Worm (Caenorhabditis elegans): ENCODE results near the gene F26A1.1.

The F26A1.1 gene

DNA sequence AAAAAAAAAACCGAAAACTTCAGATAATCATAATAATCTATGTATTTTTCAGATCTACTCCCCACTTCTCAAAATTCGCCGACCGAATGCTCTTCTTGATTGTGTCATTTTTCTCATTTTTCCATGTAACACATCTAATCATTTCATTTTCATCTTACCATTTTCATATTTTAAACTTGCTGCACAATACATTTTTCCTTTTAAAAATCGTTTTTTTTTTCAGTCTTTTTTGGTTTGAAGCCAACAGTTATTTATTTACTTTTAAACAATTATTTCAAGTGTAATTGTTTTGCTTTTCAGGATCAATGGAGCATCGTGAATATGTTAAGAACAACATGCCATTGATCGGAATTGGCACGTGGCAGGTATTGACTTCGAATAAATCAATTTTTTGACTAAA, 8.7 kb downstream of the F26A1.1 start, which contains the start of gene C35D10.6:
Gene C35D10.6, plus strand, starts transcription at position 301 of the 400 bp plus-strand sequence.
- TF ChIP-seq zag-1 (tag; optimal IDR thresholded peaks at IDR 0.05) (no peak), lsy-12 (tag; optimal IDR thresholded peaks at IDR 0.05) (no peak), nhr-12 (tag; optimal IDR thresholded peaks at IDR 0.05) (no peak), nhr-11 (tag; optimal IDR thresholded peaks at IDR 0.05) (no peak), nhr-25 (tag; optimal IDR thresholded peaks at IDR 0.05) (no peak)

DNA sequence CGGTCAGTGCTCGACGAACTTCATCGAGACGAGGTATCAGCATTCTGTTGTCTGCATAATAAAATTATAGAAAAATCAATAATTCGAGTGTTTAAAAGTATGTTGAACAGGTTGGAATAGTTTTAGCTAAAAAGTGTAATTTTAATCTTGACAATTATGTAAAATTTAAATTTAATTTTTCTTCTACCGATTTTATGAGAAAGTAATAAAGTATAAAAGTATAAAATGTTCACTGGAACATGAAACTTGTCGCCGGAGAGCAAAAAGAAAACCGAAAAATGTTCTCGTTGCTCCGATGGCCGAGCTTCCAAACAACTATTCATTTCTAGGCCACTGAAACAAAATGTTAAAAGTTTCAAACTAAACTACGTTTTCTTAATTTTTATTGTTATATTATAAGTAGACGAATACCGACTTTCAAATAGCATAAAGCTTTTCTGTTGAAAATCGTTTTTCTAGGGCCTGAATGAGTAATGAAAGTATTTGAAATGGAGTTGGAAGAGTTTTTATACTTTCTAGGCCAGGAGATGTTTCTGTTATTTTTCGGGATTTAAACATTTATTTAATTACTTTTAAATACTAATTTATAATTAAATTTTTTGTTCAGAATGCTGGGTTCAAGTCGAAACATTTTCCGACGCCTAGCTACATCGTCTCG, 11.6 kb downstream of the F26A1.1 start, which contains the start of the genes C35D10.10 and C35D10.5:
Gene C35D10.10, minus strand, starts transcription at position 51 of the 658 bp plus-strand sequence.
Gene C35D10.5, plus strand, starts transcription at position 608 of the 658 bp plus-strand sequence.
- peak; percentile 1 for TF ChIP-seq lin-15B (tag; optimal IDR thresholded peaks at IDR 0.05)
- TF ChIP-seq daf-12 (tag; optimal IDR thresholded peaks at IDR 0.05), result no peak

DNA sequence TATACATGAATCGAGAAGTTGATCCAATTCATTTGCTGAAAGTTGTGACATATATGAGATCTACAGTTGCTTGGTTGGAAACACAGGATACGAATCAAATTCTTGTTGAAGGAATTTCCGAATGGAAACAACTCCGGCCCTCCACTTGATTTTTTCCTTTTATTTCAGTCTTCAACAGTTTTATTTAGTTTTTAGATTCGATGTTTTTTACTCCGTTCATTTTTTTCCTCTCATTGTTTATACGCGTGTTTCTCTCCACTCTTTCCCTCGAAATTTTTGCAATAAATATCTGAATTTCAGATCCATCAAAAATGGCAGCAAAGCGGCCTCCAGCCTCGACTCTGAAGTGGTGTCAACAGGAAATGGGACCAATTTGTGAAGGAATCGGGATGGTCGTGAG, 12.8 kb downstream of the F26A1.1 start, which contains the start of gene coq-8:
Gene coq-8, plus strand, starts transcription at position 301 of the 400 bp plus-strand sequence.
- no peak for TF ChIP-seq hmg-11 (tag; optimal IDR thresholded peaks at IDR 0.05)
- no peak for TF ChIP-seq egl-5 (tag; optimal IDR thresholded peaks at IDR 0.05)
- no peak for TF ChIP-seq unc-62 (GFP tag; optimal IDR thresholded peaks at IDR 0.05)
- TF ChIP-seq nhr-43 (tag; optimal IDR thresholded peaks at IDR 0.05; ENCODE audit: poor library complexity, severe bottlenecking), result no peak
- no peak for TF ChIP-seq fkh-10 (GFP tag; optimal IDR thresholded peaks at IDR 0.05)
- no peak for TF ChIP-seq jun-1 (tag; optimal IDR thresholded peaks at IDR 0.05)
- TF ChIP-seq ceh-82 (tag; optimal IDR thresholded peaks at IDR 0.05), result no peak
- TF ChIP-seq nhr-77 (tag; optimal IDR thresholded peaks at IDR 0.05), result no peak
- no peak for TF ChIP-seq nhr-76 (tag; optimal IDR thresholded peaks at IDR 0.05)
- TF ChIP-seq fos-1 (tag; optimal IDR thresholded peaks at IDR 0.05), result no peak
- TF ChIP-seq nhr-11 (tag; optimal IDR thresholded peaks at IDR 0.05), result no peak
- TF ChIP-seq elt-1 (tag; optimal IDR thresholded peaks at IDR 0.05), result no peak
- no peak for TF ChIP-seq elt-2 (tag; optimal IDR thresholded peaks at IDR 0.05)
- no peak for TF ChIP-seq unc-39 (tag; optimal IDR thresholded peaks at IDR 0.05)
- TF ChIP-seq nhr-23 (tag; optimal IDR thresholded peaks at IDR 0.05), result no peak
- TF ChIP-seq nhr-28 (tag; optimal IDR thresholded peaks at IDR 0.05), result no peak
- TF ChIP-seq aly-2 (tag; optimal IDR thresholded peaks at IDR 0.05), result no peak
- TF ChIP-seq ZK546.5 (tag; optimal IDR thresholded peaks at IDR 0.05), result no peak

DNA sequence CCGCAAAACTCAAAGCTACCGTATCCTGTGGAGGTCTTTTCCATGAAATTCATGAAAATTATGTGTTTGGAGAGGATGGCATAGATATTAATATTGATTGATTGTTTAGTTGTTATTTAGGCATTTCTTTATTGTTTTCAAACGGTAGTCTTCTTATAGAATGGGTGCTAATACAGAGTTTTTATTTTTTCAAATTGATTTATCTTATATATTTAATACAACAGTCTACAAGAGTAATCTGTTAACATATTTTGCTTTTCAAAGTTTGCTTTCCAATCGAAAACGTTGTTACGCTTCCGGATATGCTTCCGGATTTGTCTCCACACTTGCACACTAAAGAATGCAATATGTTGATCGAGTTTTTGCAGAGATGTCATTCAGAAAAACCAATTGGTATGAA, 16.5 kb downstream of the F26A1.1 start, which contains the start of gene C35D10.17:
Gene C35D10.17, plus strand, starts transcription at position 301 of the 400 bp plus-strand sequence.
- no peak for TF ChIP-seq nhr-76 (tag; optimal IDR thresholded peaks at IDR 0.05)

DNA sequence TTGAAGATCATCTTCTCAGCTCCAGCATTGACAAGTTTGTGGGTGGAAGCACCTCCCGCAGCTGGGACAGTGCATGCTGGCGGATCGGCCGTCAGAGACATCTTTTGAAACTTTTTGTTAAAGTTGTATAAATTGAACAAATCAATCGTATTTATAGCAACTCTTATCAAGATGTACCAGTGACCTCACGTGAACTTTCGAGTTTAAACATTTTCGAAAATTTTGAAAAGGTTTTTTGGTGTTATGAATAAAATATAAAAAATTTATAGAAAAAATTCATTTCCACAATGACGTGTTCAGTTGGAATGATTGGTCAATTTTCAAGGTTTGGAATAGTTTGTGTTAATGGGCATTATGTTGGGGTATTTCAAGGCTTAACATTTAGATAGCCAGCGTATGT, 18.3 kb downstream of the F26A1.1 start, which contains the start of the genes msd-4 and C35D10.3:
Gene msd-4, minus strand, starts transcription at position 101 of the 400 bp plus-strand sequence.
Gene C35D10.3, plus strand, starts transcription at position 279 of the 400 bp plus-strand sequence.
- no peak for TF ChIP-seq fkh-2 (tag; optimal IDR thresholded peaks at IDR 0.05)
- TF ChIP-seq ceh-82 (tag; optimal IDR thresholded peaks at IDR 0.05), result no peak
- TF ChIP-seq nhr-76 (tag; optimal IDR thresholded peaks at IDR 0.05), result no peak
- no peak for TF ChIP-seq nhr-28 (tag; optimal IDR thresholded peaks at IDR 0.05)
- no peak for TF ChIP-seq pqm-1 (tag; optimal IDR thresholded peaks at IDR 0.05)
- TF ChIP-seq sea-2 (GFP tag; optimal IDR thresholded peaks at IDR 0.05), result no peak
- no peak for TF ChIP-seq R02D3.7 (tag; optimal IDR thresholded peaks at IDR 0.05)
- no peak for TF ChIP-seq nhr-23 (tag; optimal IDR thresholded peaks at IDR 0.05)

DNA sequence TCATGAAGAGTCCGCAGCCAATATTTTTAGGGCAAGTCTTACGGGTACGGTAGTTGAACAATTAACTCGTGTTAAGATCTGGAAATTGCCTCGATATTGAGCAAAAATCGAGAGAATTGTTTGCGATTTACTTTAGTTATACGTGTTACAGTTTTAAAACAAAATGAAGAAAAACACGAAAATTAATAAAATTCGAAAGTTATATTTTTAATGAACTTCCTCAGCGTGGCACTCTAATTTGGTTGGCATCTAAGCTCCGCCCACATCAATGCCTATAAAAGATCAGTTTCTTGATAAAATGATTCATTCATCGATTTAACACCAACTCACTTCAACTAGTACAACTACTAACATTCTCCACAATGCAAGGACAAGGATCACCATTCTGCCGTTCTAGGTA, 20.2 kb downstream of the F26A1.1 start, which contains the start of gene gipc-1:
Gene gipc-1, plus strand, starts transcription at position 301 of the 400 bp plus-strand sequence.
- TF ChIP-seq egl-27 (tag; optimal IDR thresholded peaks at IDR 0.05), result no peak

DNA sequence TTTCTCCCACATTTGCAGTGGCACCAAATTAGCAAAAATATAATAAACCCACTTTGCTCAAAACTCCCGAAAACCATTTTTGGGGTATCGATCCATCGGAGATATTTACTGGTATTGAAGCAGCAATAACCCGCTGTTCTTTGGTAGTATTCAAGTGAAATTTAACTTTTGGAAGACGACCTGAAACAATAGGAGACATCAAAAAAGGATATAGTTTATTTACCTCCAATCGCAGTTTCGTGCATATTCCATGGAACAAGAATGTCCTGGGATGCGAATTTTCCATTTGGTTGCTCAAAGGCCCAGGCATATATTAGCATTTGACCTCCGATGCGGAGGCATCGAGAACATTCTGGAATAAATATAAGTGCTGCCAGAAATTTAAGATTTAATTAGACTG, 23.1 kb downstream of the F26A1.1 start:
- no peak for TF ChIP-seq pha-4 (tag; optimal IDR thresholded peaks at IDR 0.05)
- no peak for TF ChIP-seq unc-62 (GFP tag; optimal IDR thresholded peaks at IDR 0.05)
- TF ChIP-seq lin-15B (tag; optimal IDR thresholded peaks at IDR 0.05), result no peak
- TF ChIP-seq ama-1 (optimal IDR thresholded peaks at IDR 0.05), result no peak
